Worm (Caenorhabditis elegans) whole organism, L4/young adult: ENCODE measurements around the gene F53E10.5.

ENCODE experiments used
- W03F9.2 ChIP-seq: fragments of 150-350 bp; optimal IDR thresholded peaks from 2 replicates; lab custom pipeline; 2014; ENCODE audit warnings: missing biosample characterization, missing genetic modification characterization
- dao-5 ChIP-seq: sonication (generic microtip); optimal IDR thresholded peaks from 2 replicates; lab custom pipeline; 2016; ENCODE audit warnings: missing genotype, missing genetic modification characterization, moderate library complexity, missing compliant biosample characterization
- him-1 ChIP-seq: sonication (generic microtip); optimal IDR thresholded peaks from 2 replicates; lab custom pipeline; 2016; ENCODE audit warnings: missing genotype, missing genetic modification reagents, missing genetic modification characterization, missing compliant biosample characterization

DNA sequence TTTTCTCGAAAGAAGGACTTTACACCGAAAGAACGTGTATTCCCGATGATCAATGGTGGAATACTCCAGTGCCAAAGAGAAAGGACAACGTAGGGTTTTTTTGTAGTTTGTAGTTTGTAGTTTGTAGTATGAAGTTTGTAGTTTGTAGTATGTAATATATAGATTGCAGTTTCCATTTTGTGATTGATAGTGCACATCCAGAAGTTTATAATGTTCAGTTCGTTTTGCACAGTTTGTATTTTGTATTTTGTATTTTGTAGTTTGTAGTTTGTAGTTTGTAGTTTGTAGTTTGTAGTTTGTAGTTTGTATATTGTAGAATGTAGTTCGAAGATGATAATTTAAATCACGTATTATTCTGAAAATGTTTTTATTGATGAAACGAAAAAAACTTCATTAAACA, 18.8 kb upstream of the F53E10.5 start:
- TF ChIP-seq him-1 (tag; lab: Kevin White, UChicago) (no peak), dao-5 (tag; lab: Kevin White, UChicago) (no peak), W03F9.2 (tag; lab: Kevin White, UChicago) (no peak)
